Worm (Caenorhabditis elegans) whole organism, early embryonic: ENCODE measurements around the gene srh-69.

ENCODE experiments used
- B0310.2 ChIP-seq: sonication (generic microtip); optimal IDR thresholded peaks from 2 replicates; lab custom pipeline; 2016; ENCODE audit warnings: mild to moderate bottlenecking, missing genetic modification characterization, missing compliant biosample characterization
- F13C5.2 ChIP-seq: sonication (generic microtip); optimal IDR thresholded peaks from 2 replicates; lab custom pipeline; 2017; ENCODE audit warnings: mild to moderate bottlenecking, missing genetic modification characterization, inconsistent platforms, missing compliant biosample characterization
- aly-1 ChIP-seq: sonication (generic microtip); optimal IDR thresholded peaks from 2 replicates; lab custom pipeline; 2016; ENCODE audit warnings: missing genetic modification characterization, missing compliant biosample characterization
- ama-1 ChIP-seq: fragments of 150-350 bp; optimal IDR thresholded peaks from 2 replicates; lab custom pipeline; 2014
- ceh-13 ChIP-seq: fragments of 200-800 bp; sonication (Bioruptor generic); optimal IDR thresholded peaks from 2 replicates; lab custom pipeline; 2018; ENCODE audit warnings: mild to moderate bottlenecking, missing genetic modification characterization, missing compliant biosample characterization
- ceh-36 ChIP-seq: sonication (generic microtip); optimal IDR thresholded peaks from 2 replicates; lab custom pipeline; 2016; ENCODE audit warnings: missing genetic modification characterization, inconsistent platforms, missing compliant biosample characterization
- ets-7 ChIP-seq: sonication (generic microtip); optimal IDR thresholded peaks from 2 replicates; lab custom pipeline; 2016; ENCODE audit warnings: missing genotype, missing genetic modification characterization, missing compliant biosample characterization
- flt-1 ChIP-seq: fragments of 200-800 bp; sonication (Bioruptor generic); IDR thresholded peaks from 2 replicates; pipeline ENCODE4 v1.3.6; 2022; ENCODE audit warnings: missing genetic modification characterization, missing compliant biosample characterization
- hmbx-1 ChIP-seq: sonication (generic microtip); optimal IDR thresholded peaks from 2 replicates; lab custom pipeline; 2016; ENCODE audit warnings: mild to moderate bottlenecking, missing genetic modification characterization, missing compliant biosample characterization
- hmg-4 ChIP-seq: fragments of 200-800 bp; sonication (Bioruptor generic); optimal IDR thresholded peaks from 2 replicates; lab custom pipeline; 2018; ENCODE audit warnings: mild to moderate bottlenecking, missing genetic modification characterization, missing compliant biosample characterization
- hnd-1 ChIP-seq: sonication (generic microtip); optimal IDR thresholded peaks from 2 replicates; lab custom pipeline; 2016; ENCODE audit warnings: missing genetic modification characterization, missing compliant biosample characterization
- pes-1 ChIP-seq: fragments of 200-800 bp; sonication (Bioruptor generic); IDR thresholded peaks from 2 replicates; pipeline ENCODE4 v1.3.6; 2022; ENCODE audit warnings: missing genetic modification reagents, missing genetic modification characterization, missing compliant biosample characterization
- scrt-1 ChIP-seq: fragments of 200-800 bp; sonication (Bioruptor generic); IDR thresholded peaks from 2 replicates; pipeline ENCODE4 v1.3.6; 2022; ENCODE audit warnings: missing genetic modification characterization, missing compliant biosample characterization
- sea-1 ChIP-seq: fragments of 200-800 bp; sonication (Bioruptor generic); conservative IDR thresholded peaks from 2 replicates; pipeline ENCODE4 v1.3.6; 2022; ENCODE audit warnings: missing genetic modification characterization, missing compliant biosample characterization
- tbx-11 ChIP-seq: fragments of 200-800 bp; sonication (Bioruptor generic); IDR thresholded peaks from 2 replicates; pipeline ENCODE4 v1.3.6; 2022; ENCODE audit warnings: missing genetic modification characterization, missing compliant biosample characterization
- tbx-37 ChIP-seq: fragments of 200-800 bp; sonication (Bioruptor generic); conservative IDR thresholded peaks from 2 replicates; pipeline ENCODE4 v1.3.6; 2022; ENCODE audit warnings: missing genetic modification reagents, missing genetic modification characterization, missing compliant biosample characterization
- tra-4 ChIP-seq: sonication (generic microtip); optimal IDR thresholded peaks from 2 replicates; lab custom pipeline; 2017; ENCODE audit warnings: missing genetic modification characterization, missing compliant biosample characterization

srh-69 gene

ce11 chrII:12471138-12471855 is 43.2 kb downstream of the srh-69 start, which contains the start of the genes F15A4.5 and phat-8:
Gene F15A4.5 (minus strand): TSS chrII:12471238.
Gene phat-8 (plus strand): TSS chrII:12471805.
- TF ChIP-seq ceh-36 = no peak
- no peak for TF ChIP-seq hmbx-1 (tag; lab: Kevin White, UChicago)
- TF ChIP-seq ets-7 (tag; lab: Kevin White, UChicago) = no peak
- no peak for TF ChIP-seq pes-1 (GFP tag; lab: Robert Waterston, UW)
- TF ChIP-seq sea-1 (GFP tag; lab: Robert Waterston, UW) = no peak

ce11 chrII:12467047-12467446 is 47.5 kb downstream of the srh-69 start, which contains the start of gene srg-16:
Gene srg-16 (plus strand): TSS chrII:12467133.
- TF ChIP-seq ceh-36 (peak; percentile 63), B0310.2 (no peak)

- TF ChIP-seq tbx-11 (no peak), tra-4 (tag; lab: Kevin White, UChicago) (no peak), B0310.2 (no peak), hmg-4 (GFP tag; lab: Kevin White, UChicago) (no peak), ceh-13 (GFP tag; lab: Kevin White, UChicago) (no peak), aly-1 (tag; lab: Kevin White, UChicago) (no peak), F13C5.2 (no peak), tbx-37 (GFP tag; lab: Robert Waterston, UW) (no peak), hnd-1 (tag; lab: Kevin White, UChicago) (no peak), ceh-36 (no peak), pes-1 (GFP tag; lab: Robert Waterston, UW) (no peak), ets-7 (tag; lab: Kevin White, UChicago) (no peak), scrt-1 (no peak), hmbx-1 (tag; lab: Kevin White, UChicago) (no peak), ama-1 (lab: Kevin White, UChicago) (no peak), sea-1 (GFP tag; lab: Robert Waterston, UW) (no peak), flt-1 (no peak)
Observed at ce11 chrII:12465557-12465956, 49.0 kb downstream of the srh-69 start, which contains the start of gene sre-37. Gene sre-37 (plus strand): TSS chrII:12465857.
